Worm (Caenorhabditis elegans) whole organism, L1 larva: Measurements from ENCODE around the gene K09E2.3.

Source experiments
- C16A3.4 ChIP-seq: fragments of 150-350 bp; optimal IDR thresholded peaks from 2 replicates; lab custom pipeline; 2014; ENCODE audit warnings: missing biosample characterization, missing genetic modification characterization
- C34B4.2 ChIP-seq: sonication (generic microtip); optimal IDR thresholded peaks from 2 replicates; lab custom pipeline; 2017; ENCODE audit warnings: mild to moderate bottlenecking, missing genetic modification characterization, missing compliant biosample characterization
- Y116A8C.19 ChIP-seq: sonication (generic microtip); optimal IDR thresholded peaks from 2 replicates; lab custom pipeline; 2016; ENCODE audit warnings: missing compliant biosample characterization, missing genetic modification characterization, borderline replicate concordance
- alr-1 ChIP-seq: fragments of 200-800 bp; sonication (Bioruptor generic); optimal IDR thresholded peaks from 2 replicates; lab custom pipeline; 2018; ENCODE audit warnings: borderline replicate concordance, mild to moderate bottlenecking, missing genetic modification characterization, missing compliant biosample characterization
- blmp-1 ChIP-seq: fragments of 150-350 bp; optimal IDR thresholded peaks from 2 replicates; lab custom pipeline; 2014; ENCODE audit warnings: missing biosample characterization, missing genetic modification characterization
- ceh-82 ChIP-seq, 3 experiments: fragments of 150-350 bp in 1 of 3; sonication (generic microtip) in 2 of 3; optimal IDR thresholded peaks; 2 replicates each; lab custom pipeline; 2014 to 2017; ENCODE audit warnings: missing biosample characterization in 3 of 3, missing genetic modification characterization in 3 of 3
- ceh-90 ChIP-seq: sonication (generic microtip); optimal IDR thresholded peaks from 2 replicates; lab custom pipeline; 2016; ENCODE audit warnings: missing genetic modification characterization, missing compliant biosample characterization
- ces-1 ChIP-seq: fragments of 150-350 bp; optimal IDR thresholded peaks from 2 replicates; lab custom pipeline; 2014; ENCODE audit warnings: missing biosample characterization, missing genetic modification reagents, missing genetic modification characterization
- efl-1 ChIP-seq, 4 experiments: fragments of 150-350 bp; optimal IDR thresholded peaks in 3 of 4; peaks in 1 of 4; 1 replicate in 1 of 4; 2 replicates in 3 of 4; lab custom pipeline; 2014; ENCODE audit warnings: missing biosample characterization in 2 of 4, missing genetic modification characterization in 2 of 4, missing genetic modification reagents in 2 of 4
- efl-3 ChIP-seq: fragments of 200-800 bp; sonication (Bioruptor generic); optimal IDR thresholded peaks from 2 replicates; lab custom pipeline; 2018; ENCODE audit warnings: mild to moderate bottlenecking, missing genetic modification characterization, missing compliant biosample characterization
- elt-2 ChIP-seq: sonication (generic microtip); optimal IDR thresholded peaks from 2 replicates; lab custom pipeline; 2016; ENCODE audit warnings: missing genetic modification characterization, mild to moderate bottlenecking, inconsistent platforms, missing compliant biosample characterization, missing genetic modification reagents
- elt-3 ChIP-seq, 6 experiments: fragments of 150-350 bp in 1 of 6; sonication (generic microtip); optimal IDR thresholded peaks; 2 replicates each; lab custom pipeline; 2017 to 2018; ENCODE audit warnings: missing biosample characterization in 6 of 6, missing genetic modification characterization in 6 of 6, inconsistent platforms in 1 of 6
- fkh-10 ChIP-seq: sonication (generic microtip); optimal IDR thresholded peaks from 2 replicates; lab custom pipeline; 2017; ENCODE audit warnings: missing biosample characterization, missing genetic modification reagents, missing genetic modification characterization
- fkh-4 ChIP-seq: sonication (generic microtip); optimal IDR thresholded peaks from 2 replicates; lab custom pipeline; 2016; ENCODE audit warnings: missing compliant biosample characterization, missing genetic modification characterization, borderline replicate concordance
- fkh-8 ChIP-seq: sonication (generic microtip); optimal IDR thresholded peaks from 2 replicates; lab custom pipeline; 2016; ENCODE audit warnings: mild to moderate bottlenecking, missing genetic modification characterization, missing compliant biosample characterization
- hlh-17 ChIP-seq: fragments of 200-800 bp; sonication (Bioruptor generic); optimal IDR thresholded peaks from 2 replicates; lab custom pipeline; 2018; ENCODE audit warnings: missing genetic modification characterization, mild to moderate bottlenecking, missing compliant biosample characterization, moderate library complexity, borderline replicate concordance
- hlh-4 ChIP-seq: sonication (generic microtip); optimal IDR thresholded peaks from 2 replicates; lab custom pipeline; 2016; ENCODE audit warnings: mild to moderate bottlenecking, missing genetic modification characterization, missing compliant biosample characterization
- hpl-2 ChIP-seq: fragments of 150-350 bp; optimal IDR thresholded peaks from 2 replicates; lab custom pipeline; 2014; ENCODE audit warnings: missing biosample characterization, missing genetic modification reagents, missing genetic modification characterization
- isw-1 ChIP-seq: fragments of 200-800 bp; sonication (Bioruptor generic); IDR thresholded peaks from 2 replicates; pipeline ENCODE4 v1.3.6; 2022; ENCODE audit warnings: missing genetic modification characterization, missing compliant biosample characterization
- jun-1 ChIP-seq: fragments of 150-350 bp; optimal IDR thresholded peaks from 2 replicates; lab custom pipeline; 2014; ENCODE audit warnings: missing biosample characterization, missing genetic modification reagents, missing genetic modification characterization
- lin-14 ChIP-seq: fragments of 200-800 bp; sonication (Bioruptor generic); optimal IDR thresholded peaks from 2 replicates; lab custom pipeline; 2018; ENCODE audit warnings: mild to moderate bottlenecking, missing genetic modification characterization, moderate library complexity, missing compliant biosample characterization
- lin-15B ChIP-seq: fragments of 150-350 bp; sonication (generic microtip); optimal IDR thresholded peaks from 3 replicates; lab custom pipeline; 2014; ENCODE audit warnings: missing biosample characterization, missing genetic modification characterization
- lin-35 ChIP-seq, 2 experiments: fragments of 150-350 bp; optimal IDR thresholded peaks; 2 replicates each; lab custom pipeline; 2014; ENCODE audit warnings: missing biosample characterization in 2 of 2, missing genetic modification characterization in 2 of 2, missing genetic modification reagents in 2 of 2
- lsy-2 ChIP-seq, 2 experiments: fragments of 150-350 bp; optimal IDR thresholded peaks; 2 replicates each; lab custom pipeline; 2014; ENCODE audit warnings: missing biosample characterization in 2 of 2, missing genetic modification characterization in 2 of 2
- mdl-1 ChIP-seq, 2 experiments: fragments of 150-350 bp; optimal IDR thresholded peaks; 2 replicates each; lab custom pipeline; 2014 to 2017; ENCODE audit warnings: missing biosample characterization in 2 of 2, missing genetic modification characterization in 2 of 2, inconsistent platforms in 1 of 2
- mef-2 ChIP-seq: fragments of 150-350 bp; optimal IDR thresholded peaks from 2 replicates; lab custom pipeline; 2014; ENCODE audit warnings: missing biosample characterization, missing genetic modification characterization
- mep-1 ChIP-seq: fragments of 150-350 bp; optimal IDR thresholded peaks from 2 replicates; lab custom pipeline; 2014; ENCODE audit warnings: missing biosample characterization, missing genetic modification characterization
- nhr-237 ChIP-seq: fragments of 150-350 bp; optimal IDR thresholded peaks from 2 replicates; lab custom pipeline; 2014; ENCODE audit warnings: missing biosample characterization, missing genetic modification characterization
- nhr-47 ChIP-seq: sonication (generic microtip); optimal IDR thresholded peaks from 2 replicates; lab custom pipeline; 2016; ENCODE audit warnings: mild to moderate bottlenecking, missing genetic modification characterization, moderate library complexity, missing compliant biosample characterization
- nhr-71 ChIP-seq: sonication (generic microtip); optimal IDR thresholded peaks from 2 replicates; lab custom pipeline; 2016; ENCODE audit warnings: mild to moderate bottlenecking, missing genetic modification characterization, moderate library complexity, missing compliant biosample characterization
- nhr-76 ChIP-seq: sonication (generic microtip); optimal IDR thresholded peaks from 2 replicates; lab custom pipeline; 2017; ENCODE audit warnings: missing biosample characterization, missing genetic modification characterization
- nhr-77 ChIP-seq: fragments of 150-350 bp; optimal IDR thresholded peaks from 2 replicates; lab custom pipeline; 2014; ENCODE audit warnings: missing biosample characterization, missing genetic modification characterization
- nhr-84 ChIP-seq: sonication (generic microtip); optimal IDR thresholded peaks from 2 replicates; lab custom pipeline; 2017; ENCODE audit warnings: missing biosample characterization, missing genetic modification characterization
- nhr-85 ChIP-seq: sonication (generic microtip); peaks from one replicate; lab custom pipeline; 2016; ENCODE audit warnings: missing genetic modification characterization, inconsistent platforms, missing compliant biosample characterization
- nhr-90 ChIP-seq: sonication (generic microtip); optimal IDR thresholded peaks from 2 replicates; lab custom pipeline; 2016; ENCODE audit warnings: mild to moderate bottlenecking, missing genetic modification characterization, missing compliant biosample characterization; ENCODE audit not compliant: poor library complexity
- pax-3 ChIP-seq: fragments of 200-800 bp; sonication (Bioruptor generic); optimal IDR thresholded peaks from 2 replicates; lab custom pipeline; 2018; ENCODE audit warnings: mild to moderate bottlenecking, missing genetic modification characterization, moderate library complexity, missing compliant biosample characterization
- pqm-1 ChIP-seq: sonication (generic microtip); optimal IDR thresholded peaks from 3 replicates; lab custom pipeline; 2017; ENCODE audit warnings: missing biosample characterization, missing genetic modification characterization
- snu-23 ChIP-seq: sonication (generic microtip); optimal IDR thresholded peaks from 2 replicates; lab custom pipeline; 2016; ENCODE audit warnings: missing genetic modification characterization, missing compliant biosample characterization
- sox-4 ChIP-seq: sonication (generic microtip); optimal IDR thresholded peaks from 2 replicates; lab custom pipeline; 2016; ENCODE audit warnings: missing genetic modification characterization, missing compliant biosample characterization
- sup-37 ChIP-seq: fragments of 200-800 bp; sonication (Bioruptor generic); optimal IDR thresholded peaks from 2 replicates; lab custom pipeline; 2018; ENCODE audit warnings: mild to moderate bottlenecking, missing genetic modification characterization, missing compliant biosample characterization
- swsn-7 ChIP-seq: sonication (generic microtip); optimal IDR thresholded peaks from 2 replicates; lab custom pipeline; 2016; ENCODE audit warnings: missing genetic modification characterization, missing compliant biosample characterization
- tbx-2 ChIP-seq: sonication (generic microtip); optimal IDR thresholded peaks from 2 replicates; lab custom pipeline; 2016; ENCODE audit warnings: missing genetic modification characterization, missing compliant biosample characterization
- tlp-1 ChIP-seq: fragments of 150-350 bp; optimal IDR thresholded peaks from 2 replicates; lab custom pipeline; 2014; ENCODE audit warnings: missing biosample characterization, missing genetic modification characterization
- unc-130 ChIP-seq: fragments of 150-350 bp; optimal IDR thresholded peaks from 2 replicates; lab custom pipeline; 2017; ENCODE audit warnings: missing biosample characterization, missing genetic modification characterization, inconsistent platforms
- unc-86 ChIP-seq: sonication (generic microtip); optimal IDR thresholded peaks from 2 replicates; lab custom pipeline; 2016; ENCODE audit warnings: missing genetic modification characterization, missing compliant biosample characterization
- vab-15 ChIP-seq: sonication (generic microtip); optimal IDR thresholded peaks from 2 replicates; lab custom pipeline; 2017; ENCODE audit warnings: missing genotype, mild to moderate bottlenecking, missing genetic modification characterization, missing compliant biosample characterization
- zip-4 ChIP-seq: fragments of 200-800 bp; sonication (Bioruptor generic); optimal IDR thresholded peaks from 2 replicates; lab custom pipeline; 2018; ENCODE audit warnings: mild to moderate bottlenecking, missing genetic modification characterization, moderate library complexity, missing compliant biosample characterization

The K09E2.3 gene

DNA sequence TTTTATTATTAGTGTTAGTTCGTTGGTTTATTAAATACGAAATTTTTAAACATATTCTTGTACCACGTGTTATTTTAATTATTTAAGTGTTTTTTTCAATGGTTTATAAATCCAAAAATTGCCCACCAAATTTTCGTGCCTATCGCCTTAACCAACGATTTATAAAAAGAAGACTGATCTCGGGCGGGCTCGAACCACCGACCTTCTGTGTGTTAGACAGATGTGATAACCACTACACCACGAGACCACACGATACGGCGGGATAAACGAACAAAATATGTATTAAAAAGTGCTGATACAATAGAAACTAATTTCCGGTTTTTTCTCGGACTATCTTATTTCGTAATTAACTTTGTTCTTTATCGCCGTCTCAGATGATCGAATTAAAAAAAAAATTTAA, 22.3 kb upstream of the K09E2.3 start (continued):
- TF ChIP-seq unc-130 (tag; lab: Kevin White, UChicago), result no peak
- TF ChIP-seq nhr-90 (tag; lab: Kevin White, UChicago), result peak; percentile 33
- no peak for TF ChIP-seq mep-1
- peak; percentile 2 for TF ChIP-seq elt-2 (tag; lab: Kevin White, UChicago)
- no peak for TF ChIP-seq mdl-1 (tag; optimal IDR thresholded peaks at IDR 0.05; lab: Kevin White, UChicago)
- TF ChIP-seq blmp-1 (tag; lab: Kevin White, UChicago), result no peak
- no peak for TF ChIP-seq nhr-84 (tag; lab: Kevin White, UChicago)
- TF ChIP-seq C16A3.4 (tag; lab: Kevin White, UChicago), result no peak
- TF ChIP-seq vab-15 (tag; lab: Kevin White, UChicago), result no peak
- TF ChIP-seq tbx-2, result no peak
- no peak for TF ChIP-seq jun-1 (tag; lab: Kevin White, UChicago)
- TF ChIP-seq nhr-71 (tag; lab: Kevin White, UChicago), result peak; percentile 50
- TF ChIP-seq sup-37 (GFP tag; lab: Kevin White, UChicago), result no peak
- peak; percentile 7 for TF ChIP-seq efl-3 (GFP tag; lab: Kevin White, UChicago)
- TF ChIP-seq snu-23 (GFP tag; lab: Kevin White, UChicago), result peak; percentile 39
- TF ChIP-seq pax-3 (tag; lab: Kevin White, UChicago), result no peak
- peak; percentile 42 for TF ChIP-seq nhr-47
- no peak for TF ChIP-seq fkh-8 (tag; lab: Kevin White, UChicago)
- TF ChIP-seq isw-1, result no peak

DNA sequence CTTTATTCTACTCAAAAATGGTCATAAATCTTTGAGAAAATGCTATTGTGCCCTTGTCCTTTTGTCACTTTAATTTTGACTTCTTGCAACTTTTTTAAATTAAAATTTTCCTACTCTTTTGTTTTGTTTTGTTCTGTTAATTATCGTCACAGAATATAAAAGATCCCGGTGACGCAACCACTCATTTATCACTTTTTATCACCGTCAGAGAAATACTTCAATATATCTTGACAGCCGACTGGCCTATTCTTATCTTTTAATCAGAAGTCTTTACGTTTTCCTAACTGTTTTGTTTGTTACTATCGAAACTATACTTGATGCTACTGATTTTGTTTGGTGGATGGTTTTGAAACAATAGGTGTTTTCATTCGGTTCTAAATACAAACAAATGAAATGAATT, 16.9 kb upstream of the K09E2.3 start:
- TF ChIP-seq swsn-7, result no peak
- TF ChIP-seq elt-3 (tag; optimal IDR thresholded peaks at IDR 0.05; lab: Kevin White, UChicago), result peak in 2 of 6 experiments; percentile 7 to 46
- no peak for TF ChIP-seq nhr-77
- TF ChIP-seq nhr-85 (tag; lab: Kevin White, UChicago), result peak; percentile 51
- TF ChIP-seq tbx-2, result no peak
- TF ChIP-seq blmp-1 (tag; lab: Kevin White, UChicago), result peak; percentile 54
- TF ChIP-seq mef-2 (tag; lab: Kevin White, UChicago), result no peak

DNA sequence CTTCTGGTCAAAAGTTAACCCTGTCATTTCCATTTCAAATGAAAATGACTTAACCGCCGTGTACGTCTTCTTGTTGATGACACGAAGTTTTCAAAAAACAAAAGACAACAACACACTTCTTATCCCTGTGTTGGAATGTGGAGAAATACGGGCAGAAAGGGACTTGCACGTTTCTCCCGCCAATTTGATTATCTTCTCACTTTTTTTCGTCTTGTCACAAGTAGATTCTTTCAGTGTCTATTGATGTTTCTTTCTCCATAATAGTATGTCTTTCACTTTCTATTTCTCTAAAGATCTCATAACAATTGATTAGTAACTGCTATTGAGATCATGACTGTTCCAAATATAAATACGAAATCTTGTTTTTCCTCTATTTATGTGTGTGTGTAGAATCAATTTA, 13.4 kb upstream of the K09E2.3 start:
- TF ChIP-seq fkh-10 (GFP tag; lab: Kevin White, UChicago) (no peak), blmp-1 (tag; lab: Kevin White, UChicago) (peak; percentile 92), pqm-1 (tag; lab: Kevin White, UChicago) (no peak), ces-1 (GFP tag; lab: Kevin White, UChicago) (peak; percentile 80), nhr-47 (peak; percentile 8), zip-4 (GFP tag; lab: Kevin White, UChicago) (no peak), nhr-71 (tag; lab: Kevin White, UChicago) (peak; percentile 22), nhr-77 (no peak), unc-86 (tag; lab: Kevin White, UChicago) (no peak), Y116A8C.19 (tag; lab: Kevin White, UChicago) (no peak), sox-4 (tag; lab: Kevin White, UChicago) (no peak), nhr-237 (tag; lab: Kevin White, UChicago) (no peak), elt-3 (tag; optimal IDR thresholded peaks at IDR 0.05; lab: Kevin White, UChicago) (peak in 1 of 6 experiments; percentile 69), alr-1 (tag; lab: Kevin White, UChicago) (no peak), lsy-2 (tag; optimal IDR thresholded peaks at IDR 0.05; lab: Kevin White, UChicago) (peak in 1 of 2 experiments; percentile 18), nhr-76 (tag; lab: Kevin White, UChicago) (no peak), efl-1 (optimal IDR thresholded peaks at IDR 0.05; lab: Kevin White, UChicago) (no peak), efl-1 (GFP tag; optimal IDR thresholded peaks at IDR 0.05 in 1 of 2; lab: Kevin White, UChicago) (no peak), pax-3 (tag; lab: Kevin White, UChicago) (no peak), nhr-84 (tag; lab: Kevin White, UChicago) (no peak), C34B4.2 (tag; lab: Kevin White, UChicago) (no peak), tlp-1 (tag; lab: Kevin White, UChicago) (no peak), fkh-4 (tag; lab: Kevin White, UChicago) (no peak), efl-3 (GFP tag; lab: Kevin White, UChicago) (no peak), hlh-17 (no peak), hpl-2 (GFP tag; lab: Kevin White, UChicago) (no peak), ceh-82 (tag; optimal IDR thresholded peaks at IDR 0.05; lab: Kevin White, UChicago) (no peak), ceh-90 (tag; lab: Kevin White, UChicago) (no peak), lin-35 (GFP tag; optimal IDR thresholded peaks at IDR 0.05; lab: Kevin White, UChicago) (peak in 1 of 2 experiments; percentile 1), lin-14 (GFP tag; lab: Kevin White, UChicago) (peak; percentile 75), hlh-4 (tag; lab: Kevin White, UChicago) (no peak), lin-15B (no peak), tbx-2 (no peak), elt-2 (tag; lab: Kevin White, UChicago) (no peak), jun-1 (tag; lab: Kevin White, UChicago) (no peak)
